Fruit fly (Drosophila melanogaster): ENCODE data around the gene CG31528.

- TF ChIP-seq CG10209 (GFP tag; optimal IDR thresholded peaks at IDR 0.05) (no peak), CG6175 (GFP tag; IDR thresholded peaks at IDR 0.05) (no peak), dmrt11E (tag; optimal IDR thresholded peaks at IDR 0.05) (no peak), Doc3 (GFP tag; IDR thresholded peaks at IDR 0.05; ENCODE audit: partially characterized antibody) (no peak), ewg (GFP tag; optimal IDR thresholded peaks at IDR 0.05) (no peak), CG34376 (GFP tag; optimal IDR thresholded peaks at IDR 0.05) (no peak), ase (GFP tag; IDR thresholded peaks at IDR 0.05) (no peak), CG9876 (GFP tag; optimal IDR thresholded peaks at IDR 0.05) (no peak), CG11695 (GFP tag; IDR thresholded peaks at IDR 0.05) (no peak), CG7928 (GFP tag; optimal IDR thresholded peaks at IDR 0.05) (no peak)
These were observed 34.1 kb upstream of the CG31528 start for dm6 chr3R:4382165-4382564.
